Worm (Caenorhabditis elegans): Measurements from ENCODE around the gene F17E9.5.

DNA sequence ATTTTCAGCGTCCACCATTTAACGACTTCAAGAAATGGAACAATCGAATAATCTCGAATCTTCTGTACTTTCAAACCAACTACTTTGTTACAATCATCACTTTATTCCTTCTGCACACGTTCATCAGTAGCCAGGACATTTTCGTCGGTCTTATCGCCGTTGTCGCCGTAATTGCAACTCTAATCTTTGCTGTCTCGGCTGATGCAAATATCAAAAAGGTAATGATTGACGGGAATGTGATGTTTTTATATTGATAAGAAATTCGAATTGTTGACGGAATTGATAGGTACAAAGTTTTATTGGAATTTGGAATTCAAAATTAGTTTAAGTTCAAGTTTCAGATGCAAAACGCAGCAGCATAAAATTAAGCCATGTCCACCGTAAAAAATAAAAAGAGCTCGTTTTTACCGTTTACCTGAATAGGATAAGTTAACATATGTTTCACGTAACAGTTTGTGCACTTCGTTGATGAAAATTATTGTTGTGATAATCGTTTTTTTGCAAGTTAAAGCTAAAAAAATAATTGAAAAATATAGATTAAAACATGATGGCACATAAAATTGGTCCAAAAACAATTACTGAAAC is 34.7 kb downstream of the F17E9.5 start:
- TF ChIP-seq lin-13 (GFP tag; optimal IDR thresholded peaks at IDR 0.05) (no peak), ceh-16 (tag; optimal IDR thresholded peaks at IDR 0.05) (no peak), ama-1 (optimal IDR thresholded peaks at IDR 0.05) (no peak), egl-27 (tag; optimal IDR thresholded peaks at IDR 0.05) (no peak), fos-1 (tag; optimal IDR thresholded peaks at IDR 0.05) (peak; percentile 78), nhr-237 (tag; optimal IDR thresholded peaks at IDR 0.05) (no peak), Y55F3AM.14 (GFP tag; optimal IDR thresholded peaks at IDR 0.05) (no peak), sma-9 (GFP tag; optimal IDR thresholded peaks at IDR 0.05) (peak; percentile 40), sma-9 (tag; optimal IDR thresholded peaks at IDR 0.05) (no peak)
